Worm (Caenorhabditis elegans): ENCODE measurements around the gene T25B9.8.

Gene T25B9.8

DNA sequence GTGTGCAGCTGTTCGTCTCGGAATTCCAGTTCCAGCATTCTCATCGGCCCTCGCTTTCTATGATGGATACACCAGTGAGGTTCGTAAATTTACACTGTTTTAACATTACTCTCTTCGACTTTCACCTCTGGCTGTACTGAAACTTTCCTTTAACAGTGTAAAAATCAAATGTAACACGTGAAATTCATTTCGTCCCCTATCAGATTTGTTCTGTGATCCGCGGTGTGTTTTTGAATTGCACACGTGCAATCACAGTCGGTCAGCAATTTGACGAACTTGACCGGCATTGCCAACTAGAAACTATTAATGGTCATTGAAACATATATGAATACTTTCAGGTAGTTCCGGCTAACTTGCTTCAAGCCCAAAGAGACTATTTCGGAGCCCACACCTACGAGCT lies 9.1 kb upstream of the T25B9.8 start (continued):
- TF ChIP-seq unc-62 (GFP tag; optimal IDR thresholded peaks at IDR 0.05 in 1 of 2) (peak in 1 of 2 experiments; percentile 66), unc-62 (tag; optimal IDR thresholded peaks at IDR 0.05) (no peak)

DNA sequence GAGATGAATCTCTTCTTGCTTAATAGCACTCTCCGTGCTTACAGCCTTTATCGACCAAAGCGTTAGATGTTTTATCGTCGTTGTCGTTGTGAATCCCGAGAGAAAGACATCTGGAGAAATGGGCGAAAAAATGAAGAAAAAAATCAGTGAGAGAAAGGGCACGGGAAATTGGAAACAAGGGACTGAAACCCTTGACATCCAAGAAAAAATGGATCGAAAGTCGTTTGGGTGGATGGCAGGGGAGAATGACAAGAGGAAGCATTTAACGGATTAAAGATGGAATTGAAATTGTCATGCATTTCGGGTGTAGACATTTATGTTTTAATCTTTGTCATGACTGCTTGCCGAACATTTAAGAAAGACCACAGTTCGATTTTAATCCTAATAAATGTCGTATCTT lies 5.8 kb upstream of the T25B9.8 start, which contains the start of gene inpp-1:
inpp-1 (minus strand) TSS at position 101 of the 400 bp plus-strand sequence.
- no peak for TF ChIP-seq egl-43 (GFP tag; IDR thresholded peaks at IDR 0.05)
- TF ChIP-seq nhr-102 (tag; optimal IDR thresholded peaks at IDR 0.05): no peak
- TF ChIP-seq ces-1 (GFP tag; optimal IDR thresholded peaks at IDR 0.05): no peak
- TF ChIP-seq ztf-7 (tag; optimal IDR thresholded peaks at IDR 0.05): no peak
- no peak for TF ChIP-seq tag-97 (GFP tag; IDR thresholded peaks at IDR 0.05)
- TF ChIP-seq set-16 (GFP tag; IDR thresholded peaks at IDR 0.05): no peak
- TF ChIP-seq daf-12 (tag; optimal IDR thresholded peaks at IDR 0.05): no peak
- TF ChIP-seq F37D6.2 (tag; optimal IDR thresholded peaks at IDR 0.05): no peak
- no peak for TF ChIP-seq T26A8.4 (GFP tag; IDR thresholded peaks at IDR 0.05)
- no peak for TF ChIP-seq egl-27 (tag; optimal IDR thresholded peaks at IDR 0.05)
- no peak for TF ChIP-seq D1046.2 (GFP tag; IDR thresholded peaks at IDR 0.05)
- no peak for TF ChIP-seq hlh-11 (tag; optimal IDR thresholded peaks at IDR 0.05)
- no peak for TF ChIP-seq daf-16 (GFP tag; optimal IDR thresholded peaks at IDR 0.05)
- TF ChIP-seq daf-16 (tag; optimal IDR thresholded peaks at IDR 0.05): no peak
- no peak for TF ChIP-seq madf-9 (GFP tag; conservative IDR thresholded peaks at IDR 0.05)
- no peak for TF ChIP-seq nhr-11 (tag; optimal IDR thresholded peaks at IDR 0.05)
- TF ChIP-seq ceh-62 (tag; optimal IDR thresholded peaks at IDR 0.05): no peak
- TF ChIP-seq unc-130 (GFP tag; optimal IDR thresholded peaks at IDR 0.05): no peak
- no peak for TF ChIP-seq ztf-11 (tag; optimal IDR thresholded peaks at IDR 0.05)
- TF ChIP-seq tra-1 (GFP tag; IDR thresholded peaks at IDR 0.05): no peak

DNA sequence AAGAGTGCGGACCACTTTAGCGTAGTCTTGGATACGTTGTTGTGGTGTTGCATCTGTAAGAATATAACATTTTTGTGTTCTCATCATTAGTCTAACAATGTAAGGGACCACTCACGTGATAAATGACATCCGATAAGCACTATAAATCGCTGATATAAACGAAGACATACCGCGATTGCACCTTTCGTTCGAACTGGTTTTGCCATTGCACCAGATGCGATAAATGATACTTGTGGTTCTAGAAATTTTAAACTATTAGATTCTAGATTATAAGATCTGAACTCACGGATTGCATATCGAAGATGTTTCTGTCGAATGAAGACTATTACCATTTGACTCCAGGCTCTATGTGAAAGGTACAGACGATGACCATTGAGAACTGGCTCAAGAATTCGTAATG lies 3.3 kb upstream of the T25B9.8 start:
- TF ChIP-seq aha-1 (tag) (peak; percentile 94), T20F7.1 (GFP tag; optimal IDR thresholded peaks at IDR 0.05) (no peak)

DNA sequence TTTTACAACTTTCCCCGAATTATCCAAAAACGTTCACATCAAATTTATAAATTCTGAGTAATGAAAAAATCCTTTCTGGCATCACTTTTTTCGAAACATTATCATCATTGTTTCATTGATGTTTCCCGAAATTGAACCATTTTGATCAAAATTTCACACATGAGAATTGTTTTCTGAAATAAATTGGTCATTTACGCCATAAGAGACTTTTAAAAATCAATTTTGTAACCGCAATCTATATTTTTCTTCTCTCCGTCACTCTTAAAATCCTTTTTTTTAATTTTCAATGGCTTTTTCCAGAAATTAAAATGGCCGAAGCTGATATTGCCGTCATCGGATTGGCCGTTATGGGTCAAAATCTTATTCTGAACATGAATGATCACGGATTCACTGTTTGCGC lies 1.4 kb upstream of the T25B9.8 start, which contains the start of gene T25B9.9:
T25B9.9 (plus strand) TSS at position 301 of the 400 bp plus-strand sequence.
- peak in 1 of 2 experiments; percentile 35 for TF ChIP-seq unc-62 (GFP tag; optimal IDR thresholded peaks at IDR 0.05 in 1 of 2)
- no peak for TF ChIP-seq unc-62 (tag; optimal IDR thresholded peaks at IDR 0.05)
- no peak for TF ChIP-seq mdt-29 (GFP tag; IDR thresholded peaks at IDR 0.05)

DNA sequence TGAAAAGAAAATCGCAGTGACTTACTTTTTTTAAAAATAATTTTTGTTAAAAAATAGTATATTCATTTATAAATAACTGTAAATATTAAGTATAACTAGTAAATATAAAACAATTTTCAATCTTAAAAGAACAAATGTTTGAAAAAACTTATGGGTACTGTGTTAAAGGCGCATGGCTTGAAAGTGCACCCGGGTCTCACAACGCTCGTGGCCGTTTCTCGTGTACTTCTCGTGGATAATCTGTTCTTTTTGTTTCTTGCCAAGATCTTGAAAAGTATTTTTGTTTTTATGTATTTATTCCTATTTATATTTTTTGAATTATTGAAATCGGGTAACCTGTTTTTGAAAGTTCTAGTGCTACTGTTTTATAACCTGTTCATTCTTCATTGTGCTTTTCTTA lies 1.9 kb downstream of the T25B9.8 start:
- TF ChIP-seq Y48G9A.11 (GFP tag; IDR thresholded peaks at IDR 0.05) (no peak), F49E8.2 (tag; optimal IDR thresholded peaks at IDR 0.05; ENCODE audit: borderline replicate concordance) (peak; percentile 16), snpc-1.2 (GFP tag; IDR thresholded peaks at IDR 0.05) (peak; percentile 83), mes-2 (tag; optimal IDR thresholded peaks at IDR 0.05; ENCODE audit: poor library complexity, severe bottlenecking) (peak; percentile 30), unc-130 (GFP tag; optimal IDR thresholded peaks at IDR 0.05) (peak; percentile 32), F10B5.3 (tag; optimal IDR thresholded peaks at IDR 0.05) (no peak)

DNA sequence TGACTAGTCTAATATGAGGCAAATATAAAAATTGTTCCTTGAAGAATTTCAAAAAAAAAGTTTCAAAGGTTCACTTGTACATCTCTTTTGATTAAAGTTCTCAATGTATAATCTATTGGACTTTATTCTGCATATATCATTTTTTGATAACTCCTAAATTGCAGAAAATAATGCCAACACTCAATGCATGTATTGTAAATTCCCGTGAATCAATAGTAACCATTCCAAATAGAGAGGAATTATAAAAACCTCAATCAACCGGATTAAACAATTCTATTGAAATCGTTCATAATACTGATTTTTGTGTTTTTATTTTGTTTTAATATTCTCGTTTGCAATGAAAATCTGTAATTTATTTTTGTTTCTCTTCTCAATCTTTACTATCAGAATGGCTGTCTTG lies 2.9 kb downstream of the T25B9.8 start, which contains the start of gene T25B9.12:
T25B9.12 (plus strand) TSS at position 301 of the 400 bp plus-strand sequence.
- TF ChIP-seq lim-7 (GFP tag; IDR thresholded peaks at IDR 0.05): no peak
- no peak for TF ChIP-seq lir-3 (tag; optimal IDR thresholded peaks at IDR 0.05)
- TF ChIP-seq daf-19 (GFP tag; conservative IDR thresholded peaks at IDR 0.05): no peak
- no peak for TF ChIP-seq zip-11 (GFP tag; IDR thresholded peaks at IDR 0.05)
- TF ChIP-seq tag-97 (GFP tag; IDR thresholded peaks at IDR 0.05): no peak
- TF ChIP-seq F10B5.3 (tag; optimal IDR thresholded peaks at IDR 0.05): no peak
- TF ChIP-seq R02D3.7 (tag; optimal IDR thresholded peaks at IDR 0.05): no peak
- TF ChIP-seq ceh-82 (tag; optimal IDR thresholded peaks at IDR 0.05): no peak

All from whole organism, L4 larva.